Fruit fly (Drosophila melanogaster) whole organism, adult: Measurements from ENCODE around the gene CG9962.

Source experiments
- CG11617 ChIP-seq: fragments of 200-800 bp; sonication (Bioruptor generic); optimal IDR thresholded peaks from 2 replicates; lab custom pipeline; 2017; ENCODE audit warnings: mild to moderate bottlenecking, missing biosample characterization, missing genetic modification reagents, missing genetic modification characterization
- CG12768 ChIP-seq: fragments of 200-800 bp; sonication (Bioruptor generic); optimal IDR thresholded peaks from 2 replicates; lab custom pipeline; 2017; ENCODE audit warnings: missing biosample characterization, missing genetic modification characterization, mild to moderate bottlenecking, moderate library complexity, missing genetic modification reagents
- CG14711 ChIP-seq: fragments of 200-800 bp; sonication (Bioruptor generic); optimal IDR thresholded peaks from 2 replicates; lab custom pipeline; 2018; ENCODE audit warnings: missing biosample characterization, mild to moderate bottlenecking, missing genetic modification characterization, moderate library complexity
- CG1620 ChIP-seq: fragments of 200-800 bp; sonication (Bioruptor generic); optimal IDR thresholded peaks from 2 replicates; lab custom pipeline; 2016; ENCODE audit warnings: missing biosample characterization, missing genetic modification characterization
- CG33017 ChIP-seq: fragments of 200-800 bp; sonication (Bioruptor generic); optimal IDR thresholded peaks from 2 replicates; lab custom pipeline; 2018; ENCODE audit warnings: missing biosample characterization, mild to moderate bottlenecking, missing genetic modification characterization, moderate library complexity
- CG5204 ChIP-seq: fragments of 200-800 bp; sonication (Bioruptor generic); optimal IDR thresholded peaks from 2 replicates; lab custom pipeline; 2016; ENCODE audit warnings: missing biosample characterization, missing genetic modification characterization
- CG7045 ChIP-seq: fragments of 200-800 bp; sonication (Bioruptor generic); optimal IDR thresholded peaks from 2 replicates; lab custom pipeline; 2017; ENCODE audit warnings: missing biosample characterization, mild to moderate bottlenecking, missing genetic modification characterization
- CG7101 ChIP-seq: fragments of 200-800 bp; sonication (Bioruptor generic); optimal IDR thresholded peaks from 2 replicates; lab custom pipeline; 2018; ENCODE audit warnings: missing biosample characterization, mild to moderate bottlenecking, missing genetic modification characterization, moderate library complexity
- Clk ChIP-seq: fragments of 200-800 bp; sonication (Bioruptor generic); optimal IDR thresholded peaks from 2 replicates; lab custom pipeline; 2017; ENCODE audit warnings: missing biosample characterization, missing genetic modification characterization
- Crg-1 ChIP-seq: fragments of 200-800 bp; sonication (Bioruptor generic); optimal IDR thresholded peaks from 2 replicates; lab custom pipeline; 2016; ENCODE audit warnings: missing biosample characterization, missing genetic modification characterization
- Hr96 ChIP-seq: fragments of 200-800 bp; sonication (Bioruptor generic); optimal IDR thresholded peaks from 2 replicates; lab custom pipeline; 2016; ENCODE audit warnings: missing biosample characterization, missing genetic modification characterization
- Mnt ChIP-seq: fragments of 200-800 bp; sonication (Bioruptor generic); optimal IDR thresholded peaks from 2 replicates; lab custom pipeline; 2016; ENCODE audit warnings: missing biosample characterization, mild to moderate bottlenecking, missing genetic modification characterization
- bab1 ChIP-seq: fragments of 200-800 bp; sonication (Bioruptor generic); optimal IDR thresholded peaks from 3 replicates; lab custom pipeline; 2019; ENCODE audit warnings: missing biosample characterization, mild to moderate bottlenecking, missing genetic modification characterization, moderate library complexity
- cic ChIP-seq: fragments of 200-800 bp; sonication (Bioruptor generic); optimal IDR thresholded peaks from 2 replicates; lab custom pipeline; 2017; ENCODE audit warnings: missing biosample characterization, mild to moderate bottlenecking, missing genetic modification characterization, moderate library complexity
- cnc ChIP-seq, 2 experiments: fragments of >200 bp; optimal IDR thresholded peaks; 2 replicates each; lab custom pipeline; 2017
- kay ChIP-seq: fragments of 200-800 bp; sonication (Bioruptor generic); peaks from one replicate; lab custom pipeline; 2016; ENCODE audit warnings: missing biosample characterization, missing genetic modification characterization, borderline replicate concordance
- ovo ChIP-seq: fragments of 200-800 bp; sonication (Bioruptor generic); optimal IDR thresholded peaks from 2 replicates; lab custom pipeline; 2016; ENCODE audit warnings: missing biosample characterization, missing genetic modification characterization
- pad ChIP-seq: fragments of 200-800 bp; sonication (Bioruptor generic); optimal IDR thresholded peaks from 3 replicates; lab custom pipeline; 2017; ENCODE audit warnings: missing biosample characterization, missing genetic modification characterization, mild to moderate bottlenecking, moderate library complexity, missing genetic modification reagents
- tj ChIP-seq: fragments of 200-800 bp; sonication (Bioruptor generic); optimal IDR thresholded peaks from 3 replicates; lab custom pipeline; 2017; ENCODE audit warnings: missing biosample characterization, mild to moderate bottlenecking, missing genetic modification characterization, moderate library complexity
- toe ChIP-seq: fragments of 200-800 bp; sonication (Bioruptor generic); optimal IDR thresholded peaks from 2 replicates; lab custom pipeline; 2016; ENCODE audit warnings: missing biosample characterization, missing genetic modification characterization

Gene CG9962

dm6 chr2L:2647620-2648019, at the start of gene CG9962, which contains the start of gene CG43851:
CG9962 (minus strand) TSS chr2L:2647720.
CG43851 (plus strand) TSS chr2L:2647886.
- TF ChIP-seq CG12768 (GFP tag; lab: Kevin White, UChicago), result no peak
- TF ChIP-seq Clk, result no peak
- no peak for TF ChIP-seq CG14711 (tag; lab: Kevin White, UChicago)
- TF ChIP-seq kay (GFP tag; lab: Kevin White, UChicago), result no peak
- no peak for TF ChIP-seq pad (GFP tag; lab: Kevin White, UChicago)
- TF ChIP-seq Crg-1 (GFP tag; lab: Kevin White, UChicago), result no peak
- TF ChIP-seq CG33017 (tag; lab: Kevin White, UChicago), result no peak
- no peak for TF ChIP-seq cnc (optimal IDR thresholded peaks at IDR 0.05; lab: Kevin White, UChicago)
- no peak for TF ChIP-seq CG11617
- no peak for TF ChIP-seq Hr96
- no peak for TF ChIP-seq ovo (GFP tag; lab: Kevin White, UChicago)
- TF ChIP-seq CG7045 (GFP tag; lab: Kevin White, UChicago), result no peak
- no peak for TF ChIP-seq Mnt (GFP tag; lab: Kevin White, UChicago)
- no peak for TF ChIP-seq CG5204 (GFP tag; lab: Kevin White, UChicago)
- no peak for TF ChIP-seq toe (GFP tag; lab: Kevin White, UChicago)
- no peak for TF ChIP-seq CG1620 (GFP tag; lab: Kevin White, UChicago)
- no peak for TF ChIP-seq tj
- TF ChIP-seq cic (GFP tag; lab: Kevin White, UChicago), result no peak

dm6 chr2L:2696337-2696736, 48.8 kb upstream of the CG9962 start, which contains the start of gene Trf5:
Trf5 (minus strand) TSS chr2L:2696437.
- TF ChIP-seq Mnt (GFP tag; lab: Kevin White, UChicago), result no peak
- TF ChIP-seq CG12768 (GFP tag; lab: Kevin White, UChicago), result no peak
- no peak for TF ChIP-seq CG5204 (GFP tag; lab: Kevin White, UChicago)
- no peak for TF ChIP-seq Crg-1 (GFP tag; lab: Kevin White, UChicago)
- no peak for TF ChIP-seq bab1 (GFP tag; lab: Kevin White, UChicago)
- no peak for TF ChIP-seq Hr96
- TF ChIP-seq Clk, result no peak
- TF ChIP-seq cnc (optimal IDR thresholded peaks at IDR 0.05; lab: Kevin White, UChicago), result no peak
- no peak for TF ChIP-seq CG1620 (GFP tag; lab: Kevin White, UChicago)
- TF ChIP-seq CG7101, result no peak
- TF ChIP-seq CG33017 (tag; lab: Kevin White, UChicago), result no peak
- TF ChIP-seq toe (GFP tag; lab: Kevin White, UChicago), result no peak
- no peak for TF ChIP-seq tj

- TF ChIP-seq cnc (optimal IDR thresholded peaks at IDR 0.05; lab: Kevin White, UChicago) (no peak), pad (GFP tag; lab: Kevin White, UChicago) (peak; percentile 15)
Measured at dm6 chr2L:2677553-2677952, 30.0 kb upstream of the CG9962 start, which contains the start of gene Tmtc1. Tmtc1 (plus strand) TSS chr2L:2677734.

dm6 chr2L:2669523-2669922, 22.0 kb upstream of the CG9962 start, which contains the start of gene Gr23a:
Gr23a (plus strand) TSS chr2L:2669823.
- no peak for TF ChIP-seq CG12768 (GFP tag; lab: Kevin White, UChicago)
- TF ChIP-seq CG1620 (GFP tag; lab: Kevin White, UChicago), result no peak
- TF ChIP-seq CG7045 (GFP tag; lab: Kevin White, UChicago), result no peak
- TF ChIP-seq CG33017 (tag; lab: Kevin White, UChicago), result no peak
- TF ChIP-seq Hr96, result no peak
- TF ChIP-seq tj, result no peak
- TF ChIP-seq Mnt (GFP tag; lab: Kevin White, UChicago), result no peak
- no peak for TF ChIP-seq CG11617
- TF ChIP-seq cnc (optimal IDR thresholded peaks at IDR 0.05; lab: Kevin White, UChicago), result no peak
- no peak for TF ChIP-seq ovo (GFP tag; lab: Kevin White, UChicago)
- TF ChIP-seq CG14711 (tag; lab: Kevin White, UChicago), result no peak
- no peak for TF ChIP-seq pad (GFP tag; lab: Kevin White, UChicago)
- TF ChIP-seq Crg-1 (GFP tag; lab: Kevin White, UChicago), result no peak
- no peak for TF ChIP-seq cic (GFP tag; lab: Kevin White, UChicago)
- no peak for TF ChIP-seq kay (GFP tag; lab: Kevin White, UChicago)
- no peak for TF ChIP-seq toe (GFP tag; lab: Kevin White, UChicago)
- TF ChIP-seq Clk, result no peak
- TF ChIP-seq bab1 (GFP tag; lab: Kevin White, UChicago), result no peak
- no peak for TF ChIP-seq CG7101
- TF ChIP-seq CG5204 (GFP tag; lab: Kevin White, UChicago), result no peak

- TF ChIP-seq CG7045 (GFP tag; lab: Kevin White, UChicago) (no peak), CG12768 (GFP tag; lab: Kevin White, UChicago) (no peak), ovo (GFP tag; lab: Kevin White, UChicago) (no peak), cnc (optimal IDR thresholded peaks at IDR 0.05; lab: Kevin White, UChicago) (no peak), CG14711 (tag; lab: Kevin White, UChicago) (no peak), Crg-1 (GFP tag; lab: Kevin White, UChicago) (no peak), bab1 (GFP tag; lab: Kevin White, UChicago) (no peak), kay (GFP tag; lab: Kevin White, UChicago) (no peak), cic (GFP tag; lab: Kevin White, UChicago) (no peak), CG11617 (no peak), pad (GFP tag; lab: Kevin White, UChicago) (no peak), Hr96 (no peak), CG33017 (tag; lab: Kevin White, UChicago) (no peak), tj (no peak)
Measured at dm6 chr2L:2664762-2665161, 17.2 kb upstream of the CG9962 start, which contains the start of gene Trf4. Trf4 (plus strand) TSS chr2L:2665062.

dm6 chr2L:2655094-2655493, 7.6 kb upstream of the CG9962 start, which contains the start of gene Prosbeta4R2:
Prosbeta4R2 (plus strand) TSS chr2L:2655394.
- TF ChIP-seq bab1 (GFP tag; lab: Kevin White, UChicago), result no peak
- TF ChIP-seq Mnt (GFP tag; lab: Kevin White, UChicago), result no peak
- no peak for TF ChIP-seq CG14711 (tag; lab: Kevin White, UChicago)
- TF ChIP-seq cic (GFP tag; lab: Kevin White, UChicago), result no peak
- no peak for TF ChIP-seq CG7045 (GFP tag; lab: Kevin White, UChicago)
- TF ChIP-seq Hr96, result no peak
- TF ChIP-seq cnc (optimal IDR thresholded peaks at IDR 0.05; lab: Kevin White, UChicago), result no peak
- no peak for TF ChIP-seq CG11617
- TF ChIP-seq CG7101, result no peak
- no peak for TF ChIP-seq CG12768 (GFP tag; lab: Kevin White, UChicago)
- no peak for TF ChIP-seq CG1620 (GFP tag; lab: Kevin White, UChicago)
- no peak for TF ChIP-seq ovo (GFP tag; lab: Kevin White, UChicago)
- no peak for TF ChIP-seq kay (GFP tag; lab: Kevin White, UChicago)
- no peak for TF ChIP-seq Crg-1 (GFP tag; lab: Kevin White, UChicago)
- TF ChIP-seq pad (GFP tag; lab: Kevin White, UChicago), result no peak
- TF ChIP-seq CG33017 (tag; lab: Kevin White, UChicago), result no peak
